Worm (Caenorhabditis elegans): ENCODE results near the gene Y111B2A.21.

ce11 chrIII:12773753-12774152, 27.5 kb downstream of the Y111B2A.21 start:
- TF ChIP-seq ZK337.2 (GFP tag; IDR thresholded peaks at IDR 0.05) (no peak), sdz-12 (GFP tag; optimal IDR thresholded peaks at IDR 0.05) (no peak), mxl-2 (GFP tag; conservative IDR thresholded peaks at IDR 0.05) (no peak), nhr-28 (tag; optimal IDR thresholded peaks at IDR 0.05) (no peak), rbr-2 (tag; optimal IDR thresholded peaks at IDR 0.05) (no peak), aha-1 (tag) (no peak), lin-1 (GFP tag; IDR thresholded peaks at IDR 0.05) (no peak), nhr-76 (tag; optimal IDR thresholded peaks at IDR 0.05) (no peak), lin-15B (tag; optimal IDR thresholded peaks at IDR 0.05) (no peak), ceh-82 (tag; optimal IDR thresholded peaks at IDR 0.05) (no peak)

Data from whole organism, L4 larva.